Worm (Caenorhabditis elegans): ENCODE measurements around the gene erd-2.1.
A peak's percentile ranks its signal among the peaks of the same experiment; 100 is the strongest.

Gene erd-2.1

ce11 chrX:10145011-10145410 is 13.6 kb downstream of the erd-2.1 start (continued):
- TF ChIP-seq attf-3 (GFP tag; conservative IDR thresholded peaks at IDR 0.05) (no peak; the same call in 1 of the 2 replicates), lir-1 (GFP tag; conservative IDR thresholded peaks at IDR 0.05) (no peak), snpc-4 (GFP tag; optimal IDR thresholded peaks at IDR 0.05) (peak; percentile 74), snpc-4 (tag; optimal IDR thresholded peaks at IDR 0.05) (peak in 3 of 4 experiments; percentile 44 to 69 (median 48)), rcor-1 (GFP tag; IDR thresholded peaks at IDR 0.05) (peak; percentile 74), lin-40 (tag; optimal IDR thresholded peaks at IDR 0.05) (peak; percentile 76), sdz-38 (tag; optimal IDR thresholded peaks at IDR 0.05) (no peak), F57A8.1 (GFP tag; optimal IDR thresholded peaks at IDR 0.05) (peak; percentile 19), nfya-1 (tag; optimal IDR thresholded peaks at IDR 0.05; ENCODE audit: borderline replicate concordance, insufficient read depth) (no peak), athp-1 (tag; optimal IDR thresholded peaks at IDR 0.05) (peak; percentile 59), zfh-2 (GFP tag; conservative IDR thresholded peaks at IDR 0.05) (peak; percentile 42; the same call in 1 of the 2 replicates), madf-3 (GFP tag; IDR thresholded peaks at IDR 0.05) (peak; percentile 76; the same call in 1 of the 2 replicates), Y56A3A.18 (GFP tag; IDR thresholded peaks at IDR 0.05) (peak; percentile 87), let-607 (tag; optimal IDR thresholded peaks at IDR 0.05) (peak; percentile 31 to 53), hlh-12 (tag; optimal IDR thresholded peaks at IDR 0.05) (peak; percentile 57), cebp-2 (GFP tag; IDR thresholded peaks at IDR 0.05) (0 out of 2 replicates have a peak, but pooled peaks have one; percentile 73), ztf-6 (GFP tag; IDR thresholded peaks at IDR 0.05) (peak; percentile 52; the same call in 1 of the 2 replicates), D2030.7 (GFP tag; IDR thresholded peaks at IDR 0.05) (peak; percentile 81), somi-1 (GFP tag; optimal IDR thresholded peaks at IDR 0.05) (peak; percentile 38), hmg-1.2 (GFP tag; IDR thresholded peaks at IDR 0.05) (peak; percentile 78), let-526 (GFP tag; IDR thresholded peaks at IDR 0.05) (no peak), dox-1 (GFP tag; IDR thresholded peaks at IDR 0.05) (peak; percentile 85), ceh-100 (GFP tag; IDR thresholded peaks at IDR 0.05) (peak; percentile 48; the same call in 1 of the 2 replicates), nhr-179 (tag; optimal IDR thresholded peaks at IDR 0.05) (peak; percentile 70), madf-8 (GFP tag; conservative IDR thresholded peaks at IDR 0.05) (no peak), zim-3 (tag; optimal IDR thresholded peaks at IDR 0.05) (peak; percentile 51), F52B5.7 (tag; optimal IDR thresholded peaks at IDR 0.05) (peak; percentile 63), rpc-1 (optimal IDR thresholded peaks at IDR 0.05) (peak; percentile 89), rpc-1 (tag; optimal IDR thresholded peaks at IDR 0.05) (peak; percentile 89), ceh-79 (tag; optimal IDR thresholded peaks at IDR 0.05) (no peak)

ce11 chrX:10141963-10142431 is 16.6 kb downstream of the erd-2.1 start, which contains the start of gene oac-14:
TSS of gene oac-14 (minus strand) at chrX:10142013.
- TF ChIP-seq die-1 (tag; optimal IDR thresholded peaks at IDR 0.05), result no peak
- no peak for TF ChIP-seq hlh-26 (GFP tag; conservative IDR thresholded peaks at IDR 0.05)
- TF ChIP-seq Y53G8AR.9 (GFP tag; conservative IDR thresholded peaks at IDR 0.05), result no peak
- TF ChIP-seq ets-4 (GFP tag; optimal IDR thresholded peaks at IDR 0.05), result peak; percentile 43
- no peak for TF ChIP-seq hmg-20 (GFP tag; IDR thresholded peaks at IDR 0.05)
- TF ChIP-seq attf-3 (GFP tag; conservative IDR thresholded peaks at IDR 0.05), result no peak
- TF ChIP-seq K11D2.4 (GFP tag; IDR thresholded peaks at IDR 0.05), result no peak
- no peak for TF ChIP-seq repo-1 (tag; optimal IDR thresholded peaks at IDR 0.05)
- no peak for TF ChIP-seq nfya-2 (GFP tag; IDR thresholded peaks at IDR 0.05)
- no peak for TF ChIP-seq F22D6.2 (tag; optimal IDR thresholded peaks at IDR 0.05)
- TF ChIP-seq B0261.1 (tag; optimal IDR thresholded peaks at IDR 0.05), result no peak
- no peak for TF ChIP-seq tbp1 (GFP tag; optimal IDR thresholded peaks at IDR 0.05)
- TF ChIP-seq ztf-22 (GFP tag; optimal IDR thresholded peaks at IDR 0.05), result peak; percentile 67
- TF ChIP-seq snpc-4 (GFP tag; optimal IDR thresholded peaks at IDR 0.05), result no peak
- TF ChIP-seq snpc-4 (tag; optimal IDR thresholded peaks at IDR 0.05), result peak in 1 of 4 experiments; percentile 32
- TF ChIP-seq Y53F4B.3 (GFP tag; IDR thresholded peaks at IDR 0.05), result no peak
- no peak for TF ChIP-seq ceh-91 (GFP tag; IDR thresholded peaks at IDR 0.05)
- no peak for TF ChIP-seq F37B4.10 (GFP tag; IDR thresholded peaks at IDR 0.05)
- no peak for TF ChIP-seq F57C9.4 (tag; optimal IDR thresholded peaks at IDR 0.05)
- TF ChIP-seq unc-130 (GFP tag; optimal IDR thresholded peaks at IDR 0.05), result no peak
- no peak for TF ChIP-seq nhr-27 (tag; optimal IDR thresholded peaks at IDR 0.05)
- TF ChIP-seq egl-44 (GFP tag; IDR thresholded peaks at IDR 0.05), result no peak
- TF ChIP-seq mcd-1 (GFP tag; IDR thresholded peaks at IDR 0.05), result peak; percentile 13; the same call in 1 of the 2 replicates
